Worm (Caenorhabditis elegans): ENCODE measurements around the gene F19B10.10.

ce11 chrII:3670956-3671355 lies 10.3 kb downstream of the F19B10.10 start, which contains the start of gene srx-98:
- TF ChIP-seq nhr-77 (tag; optimal IDR thresholded peaks at IDR 0.05), result no peak
- no peak for TF ChIP-seq daf-12 (tag; optimal IDR thresholded peaks at IDR 0.05)
